Fruit fly (Drosophila melanogaster) S2 (cell line): ENCODE results near the gene CG5909.

Source experiments
- CG8478 ChIP-seq: fragments of >200 bp; optimal IDR thresholded peaks from 2 replicates; lab custom pipeline; 2018
- CTCF ChIP-seq, 2 experiments: fragments of >200 bp; optimal IDR thresholded peaks; 2 replicates each; lab custom pipeline; 2018

- TF ChIP-seq CTCF (optimal IDR thresholded peaks at IDR 0.05; lab: Kevin White, UChicago) (no peak), CG8478 (lab: Kevin White, UChicago) (no peak)
Observed at dm6 chr3R:27196866-27197265, 35.9 kb downstream of the CG5909 start.
